Fruit fly (Drosophila melanogaster): ENCODE results near the gene Ype.

Ype gene

DNA sequence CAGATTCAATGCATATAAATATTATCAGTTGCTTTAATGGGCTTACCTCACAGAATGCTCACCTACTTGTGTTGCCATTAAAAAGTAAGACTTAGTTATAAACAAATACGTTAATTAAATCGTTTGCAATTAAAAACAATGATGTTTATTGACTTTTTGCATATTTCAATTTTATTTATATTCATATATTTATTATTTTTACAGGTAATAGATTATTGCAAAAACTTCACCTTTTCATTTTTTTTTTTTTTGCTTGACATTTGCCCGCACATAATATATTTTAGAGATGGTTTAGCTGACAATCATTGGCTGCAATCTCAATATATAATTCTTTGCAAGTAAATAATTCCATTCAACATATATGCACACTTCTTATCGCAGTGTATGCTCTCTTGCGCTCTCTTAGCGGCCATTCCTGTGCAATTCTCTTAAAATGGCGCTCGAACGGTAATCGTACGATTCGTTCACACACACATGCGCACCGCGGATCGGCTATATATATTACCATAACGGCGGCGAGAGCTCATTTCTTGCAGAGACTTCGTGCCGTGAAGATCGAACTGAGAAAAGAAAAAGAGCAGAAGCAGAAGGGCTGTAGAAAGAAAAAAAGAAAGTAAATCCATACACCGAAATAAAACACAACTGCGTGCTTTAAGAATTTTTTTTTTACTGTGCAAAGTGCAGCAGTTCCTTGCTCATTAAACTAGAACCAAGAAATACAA, 9.3 kb upstream of the Ype start, which contains the start of gene Bcat (continued):
- TF ChIP-seq CG18764 (GFP tag; optimal IDR thresholded peaks at IDR 0.05) (peak; percentile 24), CG4404 (GFP tag; IDR thresholded peaks at IDR 0.05) (0 out of 2 replicates have a peak, but pooled peaks have one; percentile 25), CG9797 (GFP tag; optimal IDR thresholded peaks at IDR 0.05) (no peak), CG17802 (tag; optimal IDR thresholded peaks at IDR 0.05) (no peak), D19B (GFP tag; optimal IDR thresholded peaks at IDR 0.05) (peak; percentile 73), z (GFP tag; IDR thresholded peaks at IDR 0.05) (no peak), pita (GFP tag; optimal IDR thresholded peaks at IDR 0.05) (no peak), bowl (GFP tag; IDR thresholded peaks at IDR 0.05) (0 out of 2 replicates have a peak, but pooled peaks have one; percentile 8), CG17912 (GFP tag; optimal IDR thresholded peaks at IDR 0.05) (no peak), tll (GFP tag; optimal IDR thresholded peaks at IDR 0.05) (no peak), Bteb2 (GFP tag; optimal IDR thresholded peaks at IDR 0.05) (no peak), HLHmδ (GFP tag; optimal IDR thresholded peaks at IDR 0.05) (peak; percentile 16), CG9727 (GFP tag; optimal IDR thresholded peaks at IDR 0.05) (peak; percentile 85), zen2 (GFP tag; IDR thresholded peaks at IDR 0.05; ENCODE audit: partially characterized antibody) (no peak), Fer2 (tag; optimal IDR thresholded peaks at IDR 0.05) (peak; percentile 57), CG15696 (tag; optimal IDR thresholded peaks at IDR 0.05) (no peak), H2.0 (GFP tag; IDR thresholded peaks at IDR 0.05) (no peak), CkIIα-i1 (GFP tag; IDR thresholded peaks at IDR 0.05) (no peak), kah (GFP tag; optimal IDR thresholded peaks at IDR 0.05) (peak; percentile 21), CG9215 (GFP tag; IDR thresholded peaks at IDR 0.05) (peak; percentile 67), CG12299 (tag; optimal IDR thresholded peaks at IDR 0.05) (no peak), Mrtf (GFP tag; IDR thresholded peaks at IDR 0.05) (no peak), CG8089 (GFP tag; optimal IDR thresholded peaks at IDR 0.05) (no peak), seq (GFP tag; IDR thresholded peaks at IDR 0.05) (no peak; the same call in 1 of the 2 replicates), Scr (GFP tag; IDR thresholded peaks at IDR 0.05; ENCODE audit: partially characterized antibody) (no peak), tgo (GFP tag; IDR thresholded peaks at IDR 0.05) (peak; percentile 65; the same call in 2 of the 3 replicates), CG1832 (GFP tag; optimal IDR thresholded peaks at IDR 0.05) (no peak), CG2678 (tag; optimal IDR thresholded peaks at IDR 0.05) (peak; percentile 90), slbo (GFP tag; IDR thresholded peaks at IDR 0.05) (peak; percentile 71), ind (GFP tag; optimal IDR thresholded peaks at IDR 0.05) (peak; percentile 76), CG31388 (GFP tag; optimal IDR thresholded peaks at IDR 0.05) (no peak), Poxn (GFP tag; IDR thresholded peaks at IDR 0.05) (peak; percentile 30; the same call in 1 of the 2 replicates), Usf (GFP tag; optimal IDR thresholded peaks at IDR 0.05) (peak; percentile 65), pb (GFP tag; optimal IDR thresholded peaks at IDR 0.05) (no peak), nmo (GFP tag; optimal IDR thresholded peaks at IDR 0.05) (peak; percentile 84), btn (GFP tag; optimal IDR thresholded peaks at IDR 0.05) (no peak), CG8388 (GFP tag; optimal IDR thresholded peaks at IDR 0.05) (peak; percentile 40), aop (GFP tag; IDR thresholded peaks at IDR 0.05) (no peak), sd (tag; optimal IDR thresholded peaks at IDR 0.05) (no peak), MTF-1 (GFP tag; optimal IDR thresholded peaks at IDR 0.05; ENCODE audit: borderline replicate concordance) (no peak), Meics (GFP tag; optimal IDR thresholded peaks at IDR 0.05) (peak; percentile 90), CG10979 (tag; optimal IDR thresholded peaks at IDR 0.05) (peak; percentile 47), pnt (GFP tag; optimal IDR thresholded peaks at IDR 0.05) (peak; percentile 22), crp (GFP tag; optimal IDR thresholded peaks at IDR 0.05) (peak in 1 of 2 experiments; percentile 10), ken (GFP tag; IDR thresholded peaks at IDR 0.05) (no peak), CG15601 (tag; optimal IDR thresholded peaks at IDR 0.05) (no peak), CG3726 (GFP tag; IDR thresholded peaks at IDR 0.05) (no peak), MBD-R2 (GFP tag; IDR thresholded peaks at IDR 0.05) (0 out of 2 replicates have a peak, but pooled peaks have one; percentile 14), slou (GFP tag; optimal IDR thresholded peaks at IDR 0.05) (peak; percentile 43)
